Fruit fly (Drosophila melanogaster) whole organism: ENCODE data around the gene Etl1.

Experiments used
- CG8478 ChIP-seq: fragments of >200 bp; optimal IDR thresholded peaks from 2 replicates; lab custom pipeline; 2018; ENCODE audit warnings: inconsistent platforms
- Dll ChIP-seq: fragments of >200 bp; optimal IDR thresholded peaks from 2 replicates; lab custom pipeline; 2017
- EcR ChIP-seq, 2 experiments: fragments of >200 bp; optimal IDR thresholded peaks; 2 replicates each; lab custom pipeline; 2017; ENCODE audit warnings: missing biosample characterization in 2 of 2, missing genetic modification characterization in 2 of 2, missing genetic modification reagents in 2 of 2
- pan ChIP-seq: fragments of >200 bp; optimal IDR thresholded peaks from 2 replicates; lab custom pipeline; 2017
- psq ChIP-seq: fragments of >200 bp; optimal IDR thresholded peaks from 2 replicates; lab custom pipeline; 2017
- usp ChIP-seq: fragments of >200 bp; optimal IDR thresholded peaks from 2 replicates; lab custom pipeline; 2017; ENCODE audit warnings: missing biosample characterization, missing genetic modification characterization, mixed read lengths

- TF ChIP-seq pan (lab: Kevin White, UChicago) (no peak), psq (lab: Kevin White, UChicago) (no peak), EcR (GFP tag; optimal IDR thresholded peaks at IDR 0.05; lab: Kevin White, UChicago) (no peak), usp (GFP tag; lab: Kevin White, UChicago) (no peak), Dll (lab: Kevin White, UChicago) (no peak), CG8478 (lab: Kevin White, UChicago) (no peak)
Measured at dm6 chr2L:9946051-9946450, 33.6 kb upstream of the Etl1 start.
